ENCODE assay signal across 3 fruit fly cellular contexts in genomic region chr3L:18304367-18305003, dm6.
A peak's percentile ranks its signal among the peaks of the same experiment; 100 is the strongest.
TF ChIP-seq lines count a peak whose summit lies in the region.

Gene grim (minus strand): TSS chr3L:18304417.

- no peak for TF ChIP-seq CTCF in whole organism, embryonic (GFP tag; optimal IDR thresholded peaks at IDR 0.05; lab: Kevin White, UChicago)

TF ChIP-seq in whole organism, adult, 20 proteins besides CTCF, POLR2A, EP300 and RAD21:
- TF ChIP-seq CG11617 (GFP tag; optimal IDR thresholded peaks at IDR 0.05; lab: Kevin White, UChicago): no peak
- peak; percentile 88 for TF ChIP-seq pad (GFP tag; optimal IDR thresholded peaks at IDR 0.05; lab: Kevin White, UChicago)

TF ChIP-seq in whole organism, embryonic, 481 proteins besides CTCF, POLR2A, EP300 and RAD21:
- TF ChIP-seq Hr3 (GFP tag; optimal IDR thresholded peaks at IDR 0.05; lab: Kevin White, UChicago) (no peak), Meics (GFP tag; optimal IDR thresholded peaks at IDR 0.05; lab: Kevin White, UChicago) (no peak), sr (GFP tag; IDR thresholded peaks at IDR 0.05; lab: Robert Waterston, UW) (no peak), gro (GFP tag; optimal IDR thresholded peaks at IDR 0.05; lab: Kevin White, UChicago) (no peak), CG1233 (GFP tag; optimal IDR thresholded peaks at IDR 0.05; lab: Kevin White, UChicago) (no peak), CG12299 (tag; optimal IDR thresholded peaks at IDR 0.05; lab: Kevin White, UChicago) (no peak), CG4424 (GFP tag; optimal IDR thresholded peaks at IDR 0.05; lab: Kevin White, UChicago) (no peak), abd-A (tag; optimal IDR thresholded peaks at IDR 0.05; lab: Kevin White, UChicago) (peak; percentile 25), Nf-YC (tag; optimal IDR thresholded peaks at IDR 0.05; lab: Kevin White, UChicago) (peak; percentile 96), caup (GFP tag; optimal IDR thresholded peaks at IDR 0.05; lab: Kevin White, UChicago; ENCODE audit: severe bottlenecking) (no peak), Deaf1 (tag; optimal IDR thresholded peaks at IDR 0.05; lab: Kevin White, UChicago) (peak; percentile 62), CG4617 (GFP tag; optimal IDR thresholded peaks at IDR 0.05; lab: Kevin White, UChicago; ENCODE audit: borderline replicate concordance) (no peak), bab2 (GFP tag; optimal IDR thresholded peaks at IDR 0.05; lab: Kevin White, UChicago) (no peak), Trl (optimal IDR thresholded peaks at IDR 0.05; lab: Kevin White, UChicago) (peak; percentile 38 to 52), Trl (GFP tag; optimal IDR thresholded peaks at IDR 0.05; lab: Kevin White, UChicago) (no peak), zfh2 (GFP tag; optimal IDR thresholded peaks at IDR 0.05; lab: Kevin White, UChicago) (no peak), CG8388 (GFP tag; optimal IDR thresholded peaks at IDR 0.05; lab: Kevin White, UChicago) (no peak), nerfin-1 (tag; optimal IDR thresholded peaks at IDR 0.05; lab: Kevin White, UChicago) (peak; percentile 40), CG12219 (GFP tag; optimal IDR thresholded peaks at IDR 0.05; lab: Kevin White, UChicago) (no peak), pros (GFP tag; optimal IDR thresholded peaks at IDR 0.05; lab: Kevin White, UChicago) (peak; percentile 63), CG11696 (GFP tag; IDR thresholded peaks at IDR 0.05; lab: Robert Waterston, UW) (no peak), seq (GFP tag; IDR thresholded peaks at IDR 0.05; lab: Robert Waterston, UW) (peak; percentile 93), CG8478 (optimal IDR thresholded peaks at IDR 0.05; lab: Kevin White, UChicago) (no peak), otp (GFP tag; IDR thresholded peaks at IDR 0.05; lab: Robert Waterston, UW) (no peak), p53 (GFP tag; optimal IDR thresholded peaks at IDR 0.05; lab: Kevin White, UChicago) (no peak), Nf-YB (GFP tag; optimal IDR thresholded peaks at IDR 0.05; lab: Kevin White, UChicago) (peak; percentile 95), bsh (GFP tag; optimal IDR thresholded peaks at IDR 0.05; lab: Kevin White, UChicago) (no peak), vvl (GFP tag; IDR thresholded peaks at IDR 0.05; lab: Robert Waterston, UW) (no peak), fd96Cb (tag; optimal IDR thresholded peaks at IDR 0.05; lab: Kevin White, UChicago) (no peak), CG9437 (GFP tag; optimal IDR thresholded peaks at IDR 0.05; lab: Kevin White, UChicago) (peak; percentile 95), cg (GFP tag; optimal IDR thresholded peaks at IDR 0.05; lab: Kevin White, UChicago) (peak; percentile 46), CG10431 (GFP tag; optimal IDR thresholded peaks at IDR 0.05; lab: Kevin White, UChicago) (no peak), phol (tag; optimal IDR thresholded peaks at IDR 0.05; lab: Kevin White, UChicago) (no peak), D (optimal IDR thresholded peaks at IDR 0.05; lab: Kevin White, UChicago) (no peak), D (GFP tag; optimal IDR thresholded peaks at IDR 0.05; lab: Kevin White, UChicago) (peak; percentile 2), Jarid2 (GFP tag; optimal IDR thresholded peaks at IDR 0.05; lab: Kevin White, UChicago) (peak; percentile 73), Camta (GFP tag; optimal IDR thresholded peaks at IDR 0.05; lab: Kevin White, UChicago) (no peak), ken (GFP tag; IDR thresholded peaks at IDR 0.05; lab: Robert Waterston, UW) (no peak), scrt (GFP tag; optimal IDR thresholded peaks at IDR 0.05; lab: Kevin White, UChicago) (peak; percentile 15), CG6683 (GFP tag; optimal IDR thresholded peaks at IDR 0.05; lab: Kevin White, UChicago) (no peak), dysf (GFP tag; IDR thresholded peaks at IDR 0.05; lab: Robert Waterston, UW) (no peak), CG12071 (GFP tag; optimal IDR thresholded peaks at IDR 0.05; lab: Kevin White, UChicago) (peak; percentile 51), z (GFP tag; IDR thresholded peaks at IDR 0.05; lab: Robert Waterston, UW) (0 out of 3 replicates have a peak, but pooled peaks have one; percentile 6), Gsc (GFP tag; IDR thresholded peaks at IDR 0.05; lab: Robert Waterston, UW) (no peak)

TF ChIP-seq in whole organism, prepupa, 60 proteins besides CTCF, POLR2A, EP300 and RAD21:
- no peak for TF ChIP-seq fd59A (GFP tag; optimal IDR thresholded peaks at IDR 0.05; lab: Kevin White, UChicago)
- no peak for TF ChIP-seq lz (GFP tag; optimal IDR thresholded peaks at IDR 0.05; lab: Kevin White, UChicago)
- TF ChIP-seq Eip93F (GFP tag; optimal IDR thresholded peaks at IDR 0.05; lab: Kevin White, UChicago): no peak
- TF ChIP-seq CG8632 (GFP tag; optimal IDR thresholded peaks at IDR 0.05; lab: Kevin White, UChicago): no peak
- no peak for TF ChIP-seq OdsH (GFP tag; optimal IDR thresholded peaks at IDR 0.05; lab: Kevin White, UChicago)
- no peak for TF ChIP-seq CG11762 (GFP tag; optimal IDR thresholded peaks at IDR 0.05; lab: Kevin White, UChicago; ENCODE audit: insufficient read depth)
- TF ChIP-seq svp (GFP tag; lab: Kevin White, UChicago): peak; percentile 62
- TF ChIP-seq acj6 (GFP tag; optimal IDR thresholded peaks at IDR 0.05; lab: Kevin White, UChicago): no peak
